Fruit fly (Drosophila melanogaster) whole organism, pupa: ENCODE results near the gene Pop2.

Experiments
- CG10348 ChIP-seq: fragments of 200-800 bp; sonication (Bioruptor generic); IDR thresholded peaks from 2 replicates; pipeline ENCODE4 v1.3.6; 2022; ENCODE audit warnings: missing biosample characterization, missing genetic modification characterization
- CG12605 ChIP-seq: fragments of 200-800 bp; sonication (Bioruptor generic); IDR thresholded peaks from 2 replicates; pipeline ENCODE4 v1.3.6; 2022; ENCODE audit warnings: missing biosample characterization, missing genetic modification characterization
- CG13204 ChIP-seq: fragments of 200-800 bp; sonication (Bioruptor generic); optimal IDR thresholded peaks from 2 replicates; lab custom pipeline; 2018; ENCODE audit warnings: missing biosample characterization, mild to moderate bottlenecking, missing genetic modification characterization, moderate library complexity
- CG14655 ChIP-seq: fragments of 200-800 bp; sonication (Bioruptor generic); optimal IDR thresholded peaks from 3 replicates; lab custom pipeline; 2017; ENCODE audit warnings: mild to moderate bottlenecking, missing biosample characterization, missing genetic modification reagents, missing genetic modification characterization
- CG15710 ChIP-seq: fragments of 200-800 bp; sonication (Bioruptor generic); optimal IDR thresholded peaks from 2 replicates; lab custom pipeline; 2018; ENCODE audit warnings: missing biosample characterization, mild to moderate bottlenecking, missing genetic modification characterization, moderate library complexity
- CG17806 ChIP-seq: fragments of 200-800 bp; sonication (Bioruptor generic); optimal IDR thresholded peaks from 2 replicates; lab custom pipeline; 2018; ENCODE audit warnings: missing biosample characterization, mild to moderate bottlenecking, missing genetic modification characterization, moderate library complexity
- CG32121 ChIP-seq: fragments of 200-800 bp; sonication (Bioruptor generic); IDR thresholded peaks from 2 replicates; pipeline ENCODE4 v1.3.6; 2022; ENCODE audit warnings: missing biosample characterization, missing genetic modification characterization
- CG34367 ChIP-seq: fragments of 200-800 bp; sonication (Bioruptor generic); optimal IDR thresholded peaks from 2 replicates; lab custom pipeline; 2018; ENCODE audit warnings: missing biosample characterization, mild to moderate bottlenecking, missing genetic modification characterization
- CG4496 ChIP-seq: fragments of 200-800 bp; sonication (Bioruptor generic); IDR thresholded peaks from 3 replicates; pipeline ENCODE4 v1.3.6; 2022; ENCODE audit warnings: missing biosample characterization, missing genetic modification characterization
- CG8159 ChIP-seq: fragments of 200-800 bp; sonication (Bioruptor generic); optimal IDR thresholded peaks from 3 replicates; lab custom pipeline; 2018; ENCODE audit warnings: missing biosample characterization, mild to moderate bottlenecking, missing genetic modification characterization, moderate library complexity
- CG8301 ChIP-seq: fragments of 200-800 bp; sonication (Bioruptor generic); optimal IDR thresholded peaks from 2 replicates; lab custom pipeline; 2018; ENCODE audit warnings: missing biosample characterization, mild to moderate bottlenecking, missing genetic modification characterization
- CG9948 ChIP-seq: fragments of 200-800 bp; sonication (Bioruptor generic); optimal IDR thresholded peaks from 2 replicates; lab custom pipeline; 2018; ENCODE audit warnings: missing biosample characterization, mild to moderate bottlenecking, missing genetic modification characterization, moderate library complexity
- D1 ChIP-seq: fragments of 200-800 bp; sonication (Bioruptor generic); optimal IDR thresholded peaks from 2 replicates; lab custom pipeline; 2018; ENCODE audit warnings: missing biosample characterization, mild to moderate bottlenecking, missing genetic modification characterization, moderate library complexity
- EcR ChIP-seq: fragments of 200-800 bp; sonication (Bioruptor generic); optimal IDR thresholded peaks from 3 replicates; lab custom pipeline; 2019; ENCODE audit warnings: missing biosample characterization, missing genetic modification characterization, mild to moderate bottlenecking, moderate library complexity, missing genetic modification reagents
- Ets98B ChIP-seq: fragments of 200-800 bp; sonication (Bioruptor generic); IDR thresholded peaks from 2 replicates; pipeline ENCODE4 v1.3.6; 2022; ENCODE audit warnings: missing biosample characterization, missing genetic modification characterization
- Pif1A ChIP-seq: fragments of 200-800 bp; sonication (Bioruptor generic); optimal IDR thresholded peaks from 3 replicates; lab custom pipeline; 2016; ENCODE audit warnings: missing biosample characterization, missing genetic modification characterization
- Pif1B ChIP-seq: fragments of 200-800 bp; sonication (Bioruptor generic); optimal IDR thresholded peaks from 3 replicates; lab custom pipeline; 2016; ENCODE audit warnings: missing biosample characterization, missing genetic modification characterization
- Snoo ChIP-seq: fragments of 200-800 bp; sonication (Bioruptor generic); optimal IDR thresholded peaks from 3 replicates; lab custom pipeline; 2017; ENCODE audit warnings: missing biosample characterization, mild to moderate bottlenecking, missing genetic modification characterization, inconsistent platforms
- fd96Ca ChIP-seq: fragments of 200-800 bp; sonication (Bioruptor generic); IDR thresholded peaks from 3 replicates; pipeline ENCODE4 v1.3.6; 2022; ENCODE audit warnings: missing biosample characterization, missing genetic modification characterization
- gl ChIP-seq: fragments of 200-800 bp; sonication (Bioruptor generic); optimal IDR thresholded peaks from 2 replicates; lab custom pipeline; 2018; ENCODE audit warnings: missing biosample characterization, mild to moderate bottlenecking, missing genetic modification characterization
- rn ChIP-seq: fragments of 200-800 bp; sonication (Bioruptor generic); IDR thresholded peaks from 2 replicates; pipeline ENCODE4 v1.3.6; 2022; ENCODE audit warnings: missing biosample characterization, missing genetic modification characterization

Pop2 gene

DNA sequence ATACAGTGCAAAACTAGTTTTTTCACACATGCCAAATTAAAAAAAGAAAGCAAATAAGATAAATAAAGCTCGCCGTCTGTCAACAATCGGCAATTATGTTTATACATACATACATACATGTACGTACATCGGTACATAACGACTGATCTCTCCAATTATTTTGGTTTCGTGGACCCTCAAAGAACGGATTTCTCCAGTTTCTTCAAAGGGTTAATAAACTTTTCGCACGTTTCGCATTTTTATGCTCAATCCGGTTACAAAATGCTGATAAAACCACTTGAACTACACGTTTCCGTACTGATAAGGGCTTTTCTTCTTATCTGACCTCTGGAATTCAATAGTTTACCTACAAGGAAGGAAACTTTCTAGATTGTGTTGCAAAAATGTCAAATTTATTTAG, 742 bp upstream of the Pop2 start:
- TF ChIP-seq fd96Ca (GFP tag; lab: Robert Waterston, UW) (no peak), CG15710 (tag; lab: Kevin White, UChicago) (no peak), CG8159 (no peak), EcR (GFP tag; lab: Kevin White, UChicago) (peak; percentile 51), CG8301 (tag; lab: Kevin White, UChicago) (no peak)

DNA sequence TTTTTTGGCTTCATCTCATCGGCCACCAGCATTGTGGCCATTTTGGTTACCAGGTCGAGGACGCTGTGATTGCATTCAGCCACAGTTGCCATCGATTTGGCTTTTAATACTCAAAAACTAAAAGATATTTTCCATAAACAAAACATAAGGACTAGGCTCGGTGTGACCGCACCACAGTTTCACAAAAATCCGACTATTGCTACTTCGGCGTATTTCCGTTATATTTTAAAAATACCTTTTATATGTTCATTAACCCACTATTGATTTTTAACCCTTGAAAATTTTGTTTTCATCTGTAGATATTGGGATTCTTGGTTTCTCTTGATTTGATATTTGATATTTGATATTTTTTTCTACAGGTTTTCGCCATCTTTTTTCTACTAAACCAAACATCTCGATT, 4.8 kb downstream of the Pop2 start, which contains the start of gene Grip163:
Gene Grip163, minus strand, starts transcription at position 180 of the 400 bp plus-strand sequence.
- no peak for TF ChIP-seq CG13204 (GFP tag; lab: Kevin White, UChicago)
- TF ChIP-seq CG8159, result no peak
- no peak for TF ChIP-seq CG32121 (GFP tag; lab: Robert Waterston, UW)
- TF ChIP-seq fd96Ca (GFP tag; lab: Robert Waterston, UW), result no peak
- no peak for TF ChIP-seq Snoo (tag; lab: Kevin White, UChicago)
- TF ChIP-seq rn (GFP tag; lab: Robert Waterston, UW), result no peak
- TF ChIP-seq CG17806 (tag; lab: Kevin White, UChicago), result no peak
- no peak for TF ChIP-seq CG15710 (tag; lab: Kevin White, UChicago)
- no peak for TF ChIP-seq gl (tag; lab: Kevin White, UChicago)
- TF ChIP-seq Pif1B (GFP tag; lab: Kevin White, UChicago), result no peak
- no peak for TF ChIP-seq D1
- no peak for TF ChIP-seq Pif1A
- TF ChIP-seq CG12605 (GFP tag; lab: Robert Waterston, UW), result no peak
- no peak for TF ChIP-seq Ets98B (GFP tag; lab: Robert Waterston, UW)
- no peak for TF ChIP-seq CG9948 (tag; lab: Kevin White, UChicago)
- no peak for TF ChIP-seq CG4496 (GFP tag; lab: Robert Waterston, UW)
- TF ChIP-seq CG34367 (tag; lab: Kevin White, UChicago), result no peak
- TF ChIP-seq CG14655 (GFP tag; lab: Kevin White, UChicago), result no peak
- TF ChIP-seq CG8301 (tag; lab: Kevin White, UChicago), result no peak

DNA sequence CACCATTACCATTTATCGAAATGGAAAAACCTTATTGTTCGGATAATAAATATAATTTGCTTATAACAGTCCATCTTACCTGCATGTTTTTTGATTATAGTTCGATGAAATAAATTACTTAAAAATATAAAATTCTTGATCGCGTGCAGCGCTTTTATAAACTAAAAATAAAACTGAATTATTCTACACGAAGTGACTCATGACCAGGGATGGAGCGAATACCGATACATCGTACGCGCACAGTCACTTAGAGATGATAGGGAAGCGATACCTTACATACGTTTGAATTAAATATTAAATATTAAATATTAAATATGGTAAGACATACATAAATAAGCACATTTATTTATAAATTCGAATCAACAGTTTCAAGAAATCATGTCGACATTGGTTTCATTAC, 9.8 kb downstream of the Pop2 start, which contains the start of gene viaf:
Gene viaf, minus strand, starts transcription at position 220 of the 400 bp plus-strand sequence.
- TF ChIP-seq rn (GFP tag; lab: Robert Waterston, UW) (no peak), Pif1B (GFP tag; lab: Kevin White, UChicago) (no peak), Ets98B (GFP tag; lab: Robert Waterston, UW) (peak; percentile 45)

DNA sequence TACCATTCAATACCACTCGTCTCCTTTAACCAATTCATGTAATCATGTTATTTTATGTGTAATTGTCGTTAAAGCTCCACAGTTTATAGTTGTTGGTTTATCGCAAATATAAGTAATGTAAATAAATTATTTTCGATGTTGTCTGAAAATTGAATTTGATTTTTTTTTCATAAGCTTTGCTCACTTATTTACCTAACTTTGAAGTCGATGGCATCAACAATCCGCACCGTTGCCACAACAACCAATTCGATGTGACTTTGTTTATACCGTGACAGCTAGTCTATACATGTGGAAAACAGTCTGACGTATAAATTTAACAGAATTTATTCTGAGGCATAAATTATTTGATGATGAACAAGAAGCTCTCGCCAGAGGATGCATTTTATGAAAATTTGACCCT, 12.3 kb downstream of the Pop2 start, which contains the start of gene CG6931:
Gene CG6931, plus strand, starts transcription at position 301 of the 400 bp plus-strand sequence.
- TF ChIP-seq CG10348 (no peak), Ets98B (GFP tag; lab: Robert Waterston, UW) (no peak)

DNA sequence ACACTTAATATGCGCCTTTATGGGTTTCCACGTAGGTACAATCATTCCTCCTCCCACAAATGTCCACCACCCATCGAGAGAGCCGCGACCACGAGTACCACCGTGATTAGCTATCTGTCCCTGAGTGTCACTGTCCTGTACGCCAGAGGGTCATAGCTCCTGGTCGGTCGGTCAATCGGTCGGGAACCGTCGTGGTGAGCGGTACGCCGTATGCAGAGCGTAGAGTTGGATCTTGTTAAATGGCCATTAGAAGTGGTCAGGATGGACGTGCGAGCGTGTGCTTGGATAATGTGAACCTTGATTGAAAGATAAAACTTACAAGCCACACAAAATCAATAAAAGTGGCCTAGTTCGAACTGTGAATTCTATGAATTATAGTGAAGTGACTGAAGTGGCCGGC, 18.1 kb downstream of the Pop2 start, which contains the start of gene CG6938:
Gene CG6938, plus strand, starts transcription at position 301 of the 400 bp plus-strand sequence.
- TF ChIP-seq CG12605 (GFP tag; lab: Robert Waterston, UW) (no peak), CG13204 (GFP tag; lab: Kevin White, UChicago) (no peak), Ets98B (GFP tag; lab: Robert Waterston, UW) (no peak), Snoo (tag; lab: Kevin White, UChicago) (no peak), gl (tag; lab: Kevin White, UChicago) (no peak), CG17806 (tag; lab: Kevin White, UChicago) (no peak), CG34367 (tag; lab: Kevin White, UChicago) (no peak), CG32121 (GFP tag; lab: Robert Waterston, UW) (no peak), CG15710 (tag; lab: Kevin White, UChicago) (no peak), Pif1B (GFP tag; lab: Kevin White, UChicago) (no peak), D1 (no peak), Pif1A (no peak), CG14655 (GFP tag; lab: Kevin White, UChicago) (no peak), EcR (GFP tag; lab: Kevin White, UChicago) (no peak), rn (GFP tag; lab: Robert Waterston, UW) (no peak)
- TF ChIP-seq, all 21 proteins: peak for 0

DNA sequence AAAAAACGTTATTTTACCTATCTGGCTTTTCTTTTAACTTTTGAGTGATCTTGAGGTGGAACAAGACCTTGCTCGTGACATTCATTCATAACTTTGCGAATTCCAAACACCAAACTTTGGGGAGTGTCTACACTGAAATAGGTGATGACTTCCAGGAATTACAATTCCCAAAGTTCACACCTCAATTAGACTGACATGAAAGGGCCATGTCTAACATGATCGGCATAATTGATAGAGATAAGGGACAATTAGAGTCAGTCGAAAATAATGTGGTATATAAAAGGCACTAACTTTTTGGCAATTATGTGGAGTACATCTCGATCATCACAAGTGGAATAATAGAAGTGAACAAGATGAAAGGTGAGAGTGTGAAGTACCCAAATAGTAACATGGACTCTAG, 26.9 kb downstream of the Pop2 start, which contains the start of gene CG43896:
Gene CG43896, plus strand, starts transcription at position 301 of the 400 bp plus-strand sequence.
- TF ChIP-seq CG8159 (no peak), CG8301 (tag; lab: Kevin White, UChicago) (no peak), CG34367 (tag; lab: Kevin White, UChicago) (no peak), CG4496 (GFP tag; lab: Robert Waterston, UW) (no peak), CG10348 (no peak), CG9948 (tag; lab: Kevin White, UChicago) (no peak), Ets98B (GFP tag; lab: Robert Waterston, UW) (no peak), CG12605 (GFP tag; lab: Robert Waterston, UW) (no peak), CG15710 (tag; lab: Kevin White, UChicago) (no peak), gl (tag; lab: Kevin White, UChicago) (no peak), D1 (no peak), Snoo (tag; lab: Kevin White, UChicago) (no peak), EcR (GFP tag; lab: Kevin White, UChicago) (no peak), rn (GFP tag; lab: Robert Waterston, UW) (no peak), CG32121 (GFP tag; lab: Robert Waterston, UW) (no peak), Pif1B (GFP tag; lab: Kevin White, UChicago) (no peak), CG17806 (tag; lab: Kevin White, UChicago) (no peak), CG14655 (GFP tag; lab: Kevin White, UChicago) (no peak), CG13204 (GFP tag; lab: Kevin White, UChicago) (no peak), fd96Ca (GFP tag; lab: Robert Waterston, UW) (no peak)
